Worm (Caenorhabditis elegans): ENCODE results near the gene ulp-1.

ulp-1 gene

ce11 chrIII:5179166-5179565, 9.6 kb upstream of the ulp-1 start:
- TF ChIP-seq efl-3 (GFP tag; optimal IDR thresholded peaks at IDR 0.05) (no peak), efl-1 (optimal IDR thresholded peaks at IDR 0.05) (peak in 1 of 2 experiments; percentile 3), efl-1 (GFP tag; optimal IDR thresholded peaks at IDR 0.05 in 1 of 2) (peak in 1 of 2 experiments; percentile 10)

- TF ChIP-seq ama-1 (optimal IDR thresholded peaks at IDR 0.05) (no peak), alr-1 (tag; optimal IDR thresholded peaks at IDR 0.05; ENCODE audit: borderline replicate concordance) (no peak), unc-86 (tag; optimal IDR thresholded peaks at IDR 0.05) (no peak), ces-1 (GFP tag; optimal IDR thresholded peaks at IDR 0.05) (no peak), lin-14 (GFP tag; optimal IDR thresholded peaks at IDR 0.05) (no peak), nhr-90 (tag; optimal IDR thresholded peaks at IDR 0.05; ENCODE audit: poor library complexity) (no peak), F16B12.6 (tag; optimal IDR thresholded peaks at IDR 0.05) (no peak), nhr-12 (tag; optimal IDR thresholded peaks at IDR 0.05) (no peak), nhr-76 (tag; optimal IDR thresholded peaks at IDR 0.05) (no peak), hpl-2 (GFP tag; optimal IDR thresholded peaks at IDR 0.05) (no peak), aly-2 (tag; optimal IDR thresholded peaks at IDR 0.05) (no peak), isw-1 (GFP tag; IDR thresholded peaks at IDR 0.05) (no peak), aha-1 (tag; optimal IDR thresholded peaks at IDR 0.05) (no peak), snu-23 (GFP tag; optimal IDR thresholded peaks at IDR 0.05) (no peak), swsn-7 (tag; optimal IDR thresholded peaks at IDR 0.05) (no peak), unc-30 (tag; optimal IDR thresholded peaks at IDR 0.05) (no peak), ztf-11 (tag; optimal IDR thresholded peaks at IDR 0.05) (no peak), zip-4 (GFP tag; optimal IDR thresholded peaks at IDR 0.05) (no peak), xbp-1 (tag; optimal IDR thresholded peaks at IDR 0.05) (no peak)
Measured at ce11 chrIII:5173622-5174021, 4.0 kb upstream of the ulp-1 start, which contains the start of gene cid-1. Gene cid-1, plus strand, starts transcription at chrIII:5173922.

DNA sequence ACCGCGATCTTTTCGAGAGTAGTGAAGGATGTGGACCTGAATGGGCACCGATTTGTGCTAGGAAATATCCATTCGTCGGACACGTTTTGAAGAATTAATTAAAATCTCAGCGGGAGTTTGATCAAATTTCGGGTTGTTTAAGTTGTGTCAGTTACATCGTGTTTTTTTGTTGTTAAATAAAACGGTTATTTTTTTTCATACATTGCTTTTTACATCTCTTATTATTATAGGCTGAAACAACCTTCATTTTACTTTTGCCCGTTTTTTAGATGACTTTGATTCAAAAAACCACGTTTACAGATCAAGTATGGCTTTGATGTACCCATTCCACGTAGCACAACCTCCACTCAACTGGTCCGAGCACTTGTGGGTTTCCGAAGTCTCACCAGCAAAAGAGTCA, 3.5 kb upstream of the ulp-1 start, which contains the start of gene emb-1:
emb-1 (plus strand) TSS at position 301 of the 400 bp plus-strand sequence.
- TF ChIP-seq hpl-2 (GFP tag; optimal IDR thresholded peaks at IDR 0.05) (no peak), jun-1 (tag; optimal IDR thresholded peaks at IDR 0.05) (no peak), hlh-17 (GFP tag; optimal IDR thresholded peaks at IDR 0.05; ENCODE audit: borderline replicate concordance) (no peak), lin-39 (tag; optimal IDR thresholded peaks at IDR 0.05) (no peak), nhr-20 (tag; optimal IDR thresholded peaks at IDR 0.05) (no peak), mep-1 (tag; optimal IDR thresholded peaks at IDR 0.05) (no peak)

DNA sequence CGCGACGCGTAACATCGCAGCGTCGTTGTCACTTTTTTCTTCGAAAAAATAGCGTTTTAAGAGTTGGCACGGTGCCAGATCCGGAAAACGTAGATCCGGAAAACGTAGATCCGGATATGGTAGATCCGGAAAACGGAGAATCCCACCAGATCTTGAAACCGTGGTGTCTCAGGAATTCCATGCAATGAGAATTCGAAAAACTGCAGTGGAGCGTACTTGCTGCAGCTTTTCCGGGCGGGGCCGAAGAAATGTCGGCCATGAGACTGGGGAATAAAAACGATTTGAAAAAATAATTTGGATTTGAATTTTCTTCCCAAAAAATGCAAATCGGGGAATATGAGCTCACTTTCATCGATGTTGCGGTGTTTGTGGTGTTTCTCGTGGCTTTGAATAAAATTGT, 2.9 kb upstream of the ulp-1 start, which contains the start of gene K10D2.5:
K10D2.5 (plus strand) TSS at position 251 of the 400 bp plus-strand sequence.
- TF ChIP-seq nhr-71 (tag; optimal IDR thresholded peaks at IDR 0.05) (peak; percentile 97), fos-1 (tag; optimal IDR thresholded peaks at IDR 0.05) (peak; percentile 82), fkh-4 (tag; optimal IDR thresholded peaks at IDR 0.05; ENCODE audit: borderline replicate concordance) (peak; percentile 92), lin-39 (tag; optimal IDR thresholded peaks at IDR 0.05) (peak; percentile 71), ztf-4 (tag; optimal IDR thresholded peaks at IDR 0.05) (peak; percentile 47), xbp-1 (tag; optimal IDR thresholded peaks at IDR 0.05) (peak; percentile 95), lin-35 (GFP tag; optimal IDR thresholded peaks at IDR 0.05) (peak; percentile 87 to 92), zag-1 (tag; optimal IDR thresholded peaks at IDR 0.05) (peak; percentile 14), nhr-77 (tag; optimal IDR thresholded peaks at IDR 0.05) (peak; percentile 89), tbx-2 (tag; optimal IDR thresholded peaks at IDR 0.05) (peak; percentile 96), unc-62 (GFP tag; optimal IDR thresholded peaks at IDR 0.05) (no peak), nhr-20 (tag; optimal IDR thresholded peaks at IDR 0.05) (peak; percentile 94), nhr-19 (GFP tag; conservative IDR thresholded peaks at IDR 0.05) (peak; percentile 95), rnt-1 (tag; optimal IDR thresholded peaks at IDR 0.05) (peak; percentile 100), fkh-8 (tag; optimal IDR thresholded peaks at IDR 0.05) (peak; percentile 97), snu-23 (GFP tag; optimal IDR thresholded peaks at IDR 0.05) (peak; percentile 96), ceh-90 (tag; optimal IDR thresholded peaks at IDR 0.05) (peak; percentile 94), nhr-85 (tag) (peak; percentile 95), skn-1 (tag; optimal IDR thresholded peaks at IDR 0.05) (peak; percentile 84), nhr-12 (tag; optimal IDR thresholded peaks at IDR 0.05) (no peak), lsy-2 (tag; optimal IDR thresholded peaks at IDR 0.05) (peak; percentile 91 to 93), hpl-2 (GFP tag; optimal IDR thresholded peaks at IDR 0.05) (peak; percentile 83), lin-15B (tag; optimal IDR thresholded peaks at IDR 0.05) (peak; percentile 98), dsc-1 (tag; optimal IDR thresholded peaks at IDR 0.05) (peak; percentile 94), blmp-1 (tag; optimal IDR thresholded peaks at IDR 0.05) (peak; percentile 77), ceh-63 (GFP tag; optimal IDR thresholded peaks at IDR 0.05) (peak; percentile 95), ceh-88 (GFP tag; IDR thresholded peaks at IDR 0.05) (peak; percentile 81), C34B4.2 (tag; optimal IDR thresholded peaks at IDR 0.05) (no peak)

All from whole organism, L1 larva.